Worm (Caenorhabditis elegans) whole organism, early embryonic: Measurements from ENCODE around the gene apd-3.
A peak's percentile ranks its signal among the peaks of the same experiment; 100 is the strongest.
"Not testable (repeated sequence)": the region's sequence is repeated elsewhere in the genome, so short reads cannot be mapped to it uniquely, and the experiment has no call there.

Experiments used
- F13C5.2 ChIP-seq: sonication (generic microtip); optimal IDR thresholded peaks from 2 replicates; lab custom pipeline; 2017; ENCODE audit warnings: mild to moderate bottlenecking, missing genetic modification characterization, inconsistent platforms, missing compliant biosample characterization
- aly-1 ChIP-seq: sonication (generic microtip); optimal IDR thresholded peaks from 2 replicates; lab custom pipeline; 2016; ENCODE audit warnings: missing genetic modification characterization, missing compliant biosample characterization
- ama-1 ChIP-seq: fragments of 150-350 bp; optimal IDR thresholded peaks from 2 replicates; lab custom pipeline; 2014
- ets-7 ChIP-seq: sonication (generic microtip); optimal IDR thresholded peaks from 2 replicates; lab custom pipeline; 2016; ENCODE audit warnings: missing genotype, missing genetic modification characterization, missing compliant biosample characterization
- flt-1 ChIP-seq: fragments of 200-800 bp; sonication (Bioruptor generic); IDR thresholded peaks from 2 replicates; pipeline ENCODE4 v1.3.6; 2022; ENCODE audit warnings: missing genetic modification characterization, missing compliant biosample characterization
- hmg-4 ChIP-seq: fragments of 200-800 bp; sonication (Bioruptor generic); optimal IDR thresholded peaks from 2 replicates; lab custom pipeline; 2018; ENCODE audit warnings: mild to moderate bottlenecking, missing genetic modification characterization, missing compliant biosample characterization
- scrt-1 ChIP-seq: fragments of 200-800 bp; sonication (Bioruptor generic); IDR thresholded peaks from 2 replicates; pipeline ENCODE4 v1.3.6; 2022; ENCODE audit warnings: missing genetic modification characterization, missing compliant biosample characterization
- sea-1 ChIP-seq: fragments of 200-800 bp; sonication (Bioruptor generic); conservative IDR thresholded peaks from 2 replicates; pipeline ENCODE4 v1.3.6; 2022; ENCODE audit warnings: missing genetic modification characterization, missing compliant biosample characterization
- tbx-11 ChIP-seq: fragments of 200-800 bp; sonication (Bioruptor generic); IDR thresholded peaks from 2 replicates; pipeline ENCODE4 v1.3.6; 2022; ENCODE audit warnings: missing genetic modification characterization, missing compliant biosample characterization
- tbx-37 ChIP-seq: fragments of 200-800 bp; sonication (Bioruptor generic); conservative IDR thresholded peaks from 2 replicates; pipeline ENCODE4 v1.3.6; 2022; ENCODE audit warnings: missing genetic modification reagents, missing genetic modification characterization, missing compliant biosample characterization
- tra-4 ChIP-seq: sonication (generic microtip); optimal IDR thresholded peaks from 2 replicates; lab custom pipeline; 2017; ENCODE audit warnings: missing genetic modification characterization, missing compliant biosample characterization

ce11 chrII:3567576-3567975, 21.3 kb upstream of the apd-3 start:
- not testable (repeated sequence) for TF ChIP-seq ets-7; ama-1 (lab: Kevin White, UChicago); F13C5.2 (tag; lab: Kevin White, UChicago)
- peak; percentile 86 for TF ChIP-seq scrt-1 (GFP tag; lab: Robert Waterston, UW)
- peak; percentile 10 for TF ChIP-seq tra-4 (tag; lab: Kevin White, UChicago)
- TF ChIP-seq sea-1 (GFP tag; lab: Robert Waterston, UW) = peak; percentile 76; the same call in 1 of the 2 replicates
- peak; percentile 68 for TF ChIP-seq flt-1
- TF ChIP-seq tbx-37 (GFP tag; lab: Robert Waterston, UW) = peak; percentile 52; the same call in 1 of the 2 replicates
- TF ChIP-seq aly-1 = peak; percentile 47
- peak; percentile 69 for TF ChIP-seq hmg-4
- TF ChIP-seq tbx-11 (GFP tag; lab: Robert Waterston, UW) = peak; percentile 70
